Fruit fly (Drosophila melanogaster) whole organism, embryonic: Measurements from ENCODE around the gene Dredd.
A peak's percentile ranks its signal among the peaks of the same experiment; 100 is the strongest.

Experiments
- Adf1 ChIP-seq: fragments of 200-800 bp; sonication (Bioruptor generic); IDR thresholded peaks from 2 replicates; pipeline ENCODE4 v1.3.6; 2022; ENCODE audit warnings: missing biosample characterization, missing genetic modification characterization
- Atf-2 ChIP-seq: fragments of 200-800 bp; sonication (Bioruptor generic); optimal IDR thresholded peaks from 2 replicates; lab custom pipeline; 2016; ENCODE audit warnings: missing biosample characterization, missing genetic modification characterization
- CG10267 ChIP-seq: fragments of 200-800 bp; sonication (Bioruptor generic); optimal IDR thresholded peaks from 2 replicates; lab custom pipeline; 2018; ENCODE audit warnings: missing biosample characterization, mild to moderate bottlenecking, missing genetic modification characterization, moderate library complexity
- CG10462 ChIP-seq: fragments of 200-800 bp; sonication (Bioruptor generic); optimal IDR thresholded peaks from 2 replicates; lab custom pipeline; 2016; ENCODE audit warnings: missing biosample characterization, missing genetic modification characterization
- CG11093 ChIP-seq: fragments of 200-800 bp; sonication (Bioruptor generic); IDR thresholded peaks from 3 replicates; pipeline ENCODE4 v1.3.6; 2022; ENCODE audit warnings: missing biosample characterization, missing genetic modification characterization
- CG12155 ChIP-seq: fragments of 200-800 bp; sonication (Bioruptor generic); optimal IDR thresholded peaks from 3 replicates; lab custom pipeline; 2016; ENCODE audit warnings: missing biosample characterization, missing genetic modification characterization
- CG12299 ChIP-seq: fragments of 200-800 bp; sonication (Bioruptor generic); optimal IDR thresholded peaks from 2 replicates; lab custom pipeline; 2018; ENCODE audit warnings: missing biosample characterization, mild to moderate bottlenecking, missing genetic modification characterization
- CG14050 ChIP-seq: fragments of 200-800 bp; sonication (Bioruptor generic); IDR thresholded peaks from 3 replicates; pipeline ENCODE4 v1.3.6; 2022; ENCODE audit warnings: missing biosample characterization, missing genetic modification characterization
- CG14710 ChIP-seq: fragments of 200-800 bp; sonication (Bioruptor generic); optimal IDR thresholded peaks from 3 replicates; lab custom pipeline; 2019; ENCODE audit warnings: missing biosample characterization, mild to moderate bottlenecking, missing genetic modification characterization, moderate library complexity
- CG1603 ChIP-seq: fragments of 200-800 bp; sonication (Bioruptor generic); optimal IDR thresholded peaks from 2 replicates; lab custom pipeline; 2019; ENCODE audit warnings: missing biosample characterization, mild to moderate bottlenecking, missing genetic modification characterization, moderate library complexity
- CG17186 ChIP-seq: fragments of 200-800 bp; sonication (Bioruptor generic); optimal IDR thresholded peaks from 3 replicates; lab custom pipeline; 2017; ENCODE audit warnings: missing biosample characterization, missing genetic modification reagents, missing genetic modification characterization
- CG17359 ChIP-seq: fragments of 200-800 bp; sonication (Bioruptor generic); optimal IDR thresholded peaks from 3 replicates; lab custom pipeline; 2018; ENCODE audit warnings: missing biosample characterization, mild to moderate bottlenecking, missing genetic modification characterization, moderate library complexity
- CG18599 ChIP-seq: fragments of 200-800 bp; sonication (Bioruptor generic); optimal IDR thresholded peaks from 3 replicates; lab custom pipeline; 2017; ENCODE audit warnings: missing biosample characterization, missing genetic modification characterization, mild to moderate bottlenecking, moderate library complexity, missing genetic modification reagents
- CG6654 ChIP-seq: fragments of 200-800 bp; sonication (Bioruptor generic); optimal IDR thresholded peaks from 2 replicates; lab custom pipeline; 2017; ENCODE audit warnings: missing biosample characterization, mild to moderate bottlenecking, missing genetic modification characterization
- CG9437 ChIP-seq: fragments of 200-800 bp; sonication (Bioruptor generic); optimal IDR thresholded peaks from 2 replicates; lab custom pipeline; 2018; ENCODE audit warnings: missing biosample characterization, mild to moderate bottlenecking, missing genetic modification characterization
- CG9797 ChIP-seq: fragments of 200-800 bp; sonication (Bioruptor generic); optimal IDR thresholded peaks from 3 replicates; lab custom pipeline; 2018; ENCODE audit warnings: missing biosample characterization, mild to moderate bottlenecking, missing genetic modification characterization
- Dref ChIP-seq: fragments of 200-800 bp; sonication (Bioruptor generic); IDR thresholded peaks from 2 replicates; pipeline ENCODE4 v1.3.6; 2022; ENCODE audit warnings: missing biosample characterization, missing genetic modification characterization
- Ets65A ChIP-seq: fragments of 200-800 bp; sonication (Bioruptor generic); peaks from one replicate; lab custom pipeline; 2016; ENCODE audit warnings: missing biosample characterization, missing genetic modification characterization
- Ets97D ChIP-seq: fragments of 200-800 bp; sonication (Bioruptor generic); optimal IDR thresholded peaks from 3 replicates; lab custom pipeline; 2016; ENCODE audit warnings: missing biosample characterization, missing genetic modification characterization
- Fer1 ChIP-seq: fragments of 200-800 bp; sonication (Bioruptor generic); optimal IDR thresholded peaks from 2 replicates; lab custom pipeline; 2017; ENCODE audit warnings: missing biosample characterization, mild to moderate bottlenecking, missing genetic modification characterization
- Hmr ChIP-seq: fragments of 200-800 bp; sonication (Bioruptor generic); optimal IDR thresholded peaks from 3 replicates; lab custom pipeline; 2017; ENCODE audit warnings: mild to moderate bottlenecking, missing biosample characterization, missing genetic modification reagents, missing genetic modification characterization
- Meics ChIP-seq: fragments of 200-800 bp; sonication (Bioruptor generic); optimal IDR thresholded peaks from 2 replicates; lab custom pipeline; 2017; ENCODE audit warnings: missing biosample characterization, mild to moderate bottlenecking, missing genetic modification characterization
- Trl ChIP-seq, 3 experiments: fragments of >200 bp in 2 of 3; fragments of 200-800 bp in 1 of 3; sonication (Bioruptor generic) in 1 of 3; optimal IDR thresholded peaks; 2 replicates in 1 of 3; 3 replicates in 2 of 3; lab custom pipeline; 2016 to 2017; ENCODE audit warnings: missing biosample characterization in 1 of 3, missing genetic modification characterization in 1 of 3
- YL-1 ChIP-seq: fragments of 200-800 bp; sonication (Bioruptor generic); optimal IDR thresholded peaks from 3 replicates; lab custom pipeline; 2017; ENCODE audit warnings: missing biosample characterization, mild to moderate bottlenecking, missing genetic modification characterization
- ab ChIP-seq: fragments of 200-800 bp; sonication (Bioruptor generic); optimal IDR thresholded peaks from 2 replicates; lab custom pipeline; 2016; ENCODE audit warnings: missing biosample characterization, missing genetic modification characterization
- amos ChIP-seq: fragments of 200-800 bp; sonication (Bioruptor generic); IDR thresholded peaks from 2 replicates; pipeline ENCODE4 v1.3.6; 2022; ENCODE audit warnings: missing biosample characterization, missing genetic modification characterization; ENCODE audit not compliant: partially characterized antibody
- ara ChIP-seq: fragments of 200-800 bp; sonication (Bioruptor generic); IDR thresholded peaks from 2 replicates; pipeline ENCODE4 v1.3.6; 2022; ENCODE audit warnings: missing biosample characterization, missing genetic modification characterization
- bigmax ChIP-seq: fragments of 200-800 bp; sonication (Bioruptor generic); optimal IDR thresholded peaks from 2 replicates; lab custom pipeline; 2018; ENCODE audit warnings: missing biosample characterization, mild to moderate bottlenecking, missing genetic modification characterization
- br ChIP-seq: fragments of >200 bp; optimal IDR thresholded peaks from 2 replicates; lab custom pipeline; 2017
- bsh ChIP-seq, 2 experiments: fragments of 200-800 bp; sonication (Bioruptor generic); optimal IDR thresholded peaks; 2 replicates each; lab custom pipeline; 2017 to 2018; ENCODE audit warnings: mild to moderate bottlenecking in 2 of 2, missing biosample characterization in 2 of 2, missing genetic modification characterization in 2 of 2, moderate library complexity in 1 of 2
- chinmo ChIP-seq: fragments of 200-800 bp; sonication (Bioruptor generic); IDR thresholded peaks from 4 replicates; pipeline ENCODE4 v1.3.6; 2022; ENCODE audit warnings: missing biosample characterization, missing genetic modification characterization; ENCODE audit not compliant: partially characterized antibody
- chm ChIP-seq: fragments of 200-800 bp; sonication (Bioruptor generic); IDR thresholded peaks from 2 replicates; pipeline ENCODE4 v1.3.6; 2022; ENCODE audit warnings: missing biosample characterization, missing genetic modification characterization
- ci ChIP-seq: fragments of 200-800 bp; sonication (Bioruptor generic); IDR thresholded peaks from 3 replicates; pipeline ENCODE4 v1.3.6; 2022; ENCODE audit warnings: missing biosample characterization, missing genetic modification characterization
- disco-r ChIP-seq: fragments of 200-800 bp; sonication (Bioruptor generic); optimal IDR thresholded peaks from 2 replicates; lab custom pipeline; 2016; ENCODE audit warnings: missing biosample characterization, missing genetic modification characterization
- en ChIP-seq: fragments of 200-800 bp; sonication (Bioruptor generic); optimal IDR thresholded peaks from 2 replicates; lab custom pipeline; 2016; ENCODE audit warnings: missing biosample characterization, missing genetic modification characterization
- eve ChIP-seq, 2 experiments: fragments of >200 bp; optimal IDR thresholded peaks; 2 replicates each; lab custom pipeline; 2017; ENCODE audit warnings: missing biosample characterization in 2 of 2, missing genetic modification characterization in 2 of 2
- gsb ChIP-seq: fragments of 200-800 bp; sonication (Bioruptor generic); IDR thresholded peaks from 2 replicates; pipeline ENCODE4 v1.3.6; 2022; ENCODE audit warnings: missing biosample characterization, missing genetic modification characterization
- h ChIP-seq: fragments of >200 bp; optimal IDR thresholded peaks from 2 replicates; lab custom pipeline; 2017
- her ChIP-seq: fragments of 200-800 bp; sonication (Bioruptor generic); optimal IDR thresholded peaks from 2 replicates; lab custom pipeline; 2016; ENCODE audit warnings: missing biosample characterization, missing genetic modification characterization
- lbe ChIP-seq: fragments of 200-800 bp; sonication (Bioruptor generic); optimal IDR thresholded peaks from 2 replicates; lab custom pipeline; 2016; ENCODE audit warnings: missing biosample characterization, mild to moderate bottlenecking, missing genetic modification characterization
- nerfin-1 ChIP-seq: fragments of 200-800 bp; sonication (Bioruptor generic); optimal IDR thresholded peaks from 3 replicates; lab custom pipeline; 2019; ENCODE audit warnings: missing biosample characterization, mild to moderate bottlenecking, missing genetic modification characterization, moderate library complexity
- schlank ChIP-seq: fragments of 200-800 bp; sonication (Bioruptor generic); optimal IDR thresholded peaks from 2 replicates; lab custom pipeline; 2018; ENCODE audit warnings: missing biosample characterization, mild to moderate bottlenecking, missing genetic modification characterization
- sens ChIP-seq: fragments of 200-800 bp; sonication (Bioruptor generic); peaks from one replicate; lab custom pipeline; 2016; ENCODE audit warnings: missing biosample characterization, missing genetic modification characterization
- sna ChIP-seq: fragments of 200-800 bp; sonication (Bioruptor generic); IDR thresholded peaks from 2 replicates; pipeline ENCODE4 v1.3.6; 2022; ENCODE audit warnings: missing biosample characterization, missing genetic modification characterization; ENCODE audit not compliant: partially characterized antibody
- sqz ChIP-seq: fragments of 200-800 bp; sonication (Bioruptor generic); optimal IDR thresholded peaks from 3 replicates; lab custom pipeline; 2018; ENCODE audit warnings: missing biosample characterization, mild to moderate bottlenecking, missing genetic modification characterization
- stc ChIP-seq: fragments of 200-800 bp; sonication (Bioruptor generic); IDR thresholded peaks from 2 replicates; pipeline ENCODE4 v1.3.6; 2022; ENCODE audit warnings: missing biosample characterization, missing genetic modification characterization
- trh ChIP-seq: fragments of 200-800 bp; sonication (Bioruptor generic); optimal IDR thresholded peaks from 2 replicates; lab custom pipeline; 2016; ENCODE audit warnings: missing biosample characterization, missing genetic modification characterization
- twi ChIP-seq: fragments of 200-800 bp; optimal IDR thresholded peaks from 2 replicates; lab custom pipeline; 2019; ENCODE audit warnings: missing biosample characterization, mild to moderate bottlenecking, missing genetic modification characterization, moderate library complexity
- vnd ChIP-seq: fragments of 200-800 bp; sonication (Bioruptor generic); IDR thresholded peaks from 3 replicates; pipeline ENCODE4 v1.3.6; 2022; ENCODE audit warnings: missing biosample characterization, missing genetic modification characterization; ENCODE audit not compliant: partially characterized antibody
- zen ChIP-seq: fragments of 200-800 bp; sonication (Bioruptor generic); optimal IDR thresholded peaks from 3 replicates; lab custom pipeline; 2018; ENCODE audit warnings: missing biosample characterization, mild to moderate bottlenecking, missing genetic modification characterization, moderate library complexity

Gene Dredd

DNA sequence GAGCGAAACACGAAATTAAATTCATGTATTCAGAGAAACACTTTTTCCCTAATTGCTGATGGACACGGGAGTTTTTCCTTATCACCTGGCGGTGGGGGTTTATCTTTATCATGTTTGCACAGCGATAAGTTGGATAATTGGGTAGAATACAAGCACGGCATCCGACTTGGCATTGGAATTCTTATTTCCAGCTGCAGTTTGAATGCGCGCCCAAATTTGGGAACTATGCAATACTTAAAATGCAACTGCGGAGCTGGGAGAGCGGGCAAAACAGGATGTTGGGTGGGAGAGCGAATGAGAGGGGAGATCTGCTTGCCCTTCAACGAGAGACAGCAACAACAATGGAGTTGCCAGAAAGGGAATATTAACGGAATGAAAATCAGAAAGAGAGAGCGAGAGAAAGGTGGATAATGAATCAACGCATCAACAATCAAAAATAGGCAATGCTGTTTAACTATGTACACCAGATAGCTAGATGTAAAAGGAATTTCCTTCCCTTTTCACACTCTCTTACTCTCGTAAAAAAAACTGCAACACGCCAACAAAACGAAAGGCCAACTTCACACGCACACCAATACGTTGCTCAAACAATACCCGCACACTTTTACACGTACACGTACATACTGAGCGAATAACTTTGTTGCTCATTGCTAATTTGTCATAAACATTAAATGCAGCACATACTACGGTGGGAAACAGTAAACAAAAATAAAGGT, 18.4 kb downstream of the Dredd start:
- TF ChIP-seq gsb (GFP tag; lab: Robert Waterston, UW) (0 out of 2 replicates have a peak, but pooled peaks have one; percentile 10), Dref (GFP tag; lab: Robert Waterston, UW) (no peak), trh (GFP tag; lab: Kevin White, UChicago) (no peak), Meics (GFP tag; lab: Kevin White, UChicago) (no peak), Atf-2 (GFP tag; lab: Kevin White, UChicago) (no peak), ci (GFP tag; lab: Robert Waterston, UW) (0 out of 3 replicates have a peak, but pooled peaks have one; percentile 14), Hmr (GFP tag; lab: Kevin White, UChicago) (no peak), twi (tag; lab: Kevin White, UChicago) (no peak), br (lab: Kevin White, UChicago) (no peak), chinmo (GFP tag; lab: Robert Waterston, UW) (no peak), CG17186 (GFP tag; lab: Kevin White, UChicago) (no peak), CG1603 (tag; lab: Kevin White, UChicago) (peak; percentile 33), Ets65A (GFP tag; lab: Kevin White, UChicago) (peak; percentile 68), eve (GFP tag; optimal IDR thresholded peaks at IDR 0.05; lab: Kevin White, UChicago) (no peak), CG12299 (tag; lab: Kevin White, UChicago) (no peak), CG11093 (GFP tag; lab: Robert Waterston, UW) (no peak), CG17359 (no peak), CG14710 (tag; lab: Kevin White, UChicago) (no peak), zen (tag; lab: Kevin White, UChicago) (no peak), Trl (optimal IDR thresholded peaks at IDR 0.05; lab: Kevin White, UChicago) (peak; percentile 7 to 53), Trl (GFP tag; optimal IDR thresholded peaks at IDR 0.05; lab: Kevin White, UChicago) (no peak), her (GFP tag; lab: Kevin White, UChicago) (no peak), CG9437 (GFP tag; lab: Kevin White, UChicago) (no peak), Ets97D (peak; percentile 10), amos (GFP tag; lab: Robert Waterston, UW) (no peak), stc (GFP tag; lab: Robert Waterston, UW) (no peak), sqz (GFP tag; lab: Kevin White, UChicago) (no peak), nerfin-1 (no peak), h (no peak), schlank (tag; lab: Kevin White, UChicago) (no peak), CG18599 (GFP tag; lab: Kevin White, UChicago) (no peak), sna (GFP tag; lab: Robert Waterston, UW) (no peak), CG9797 (no peak), sens (GFP tag; lab: Kevin White, UChicago) (peak; percentile 88), Fer1 (no peak), en (no peak), CG6654 (GFP tag; lab: Kevin White, UChicago) (no peak), bsh (GFP tag; optimal IDR thresholded peaks at IDR 0.05; lab: Kevin White, UChicago) (no peak), ab (no peak), CG10267 (tag; lab: Kevin White, UChicago) (peak; percentile 82), bigmax (GFP tag; lab: Kevin White, UChicago) (no peak), YL-1 (GFP tag; lab: Kevin White, UChicago) (peak; percentile 56), lbe (GFP tag; lab: Kevin White, UChicago) (no peak), chm (GFP tag; lab: Robert Waterston, UW) (no peak), vnd (GFP tag; lab: Robert Waterston, UW) (no peak), CG12155 (peak; percentile 9), CG14050 (no peak), disco-r (GFP tag; lab: Kevin White, UChicago) (no peak), CG10462 (GFP tag; lab: Kevin White, UChicago) (no peak), Adf1 (GFP tag; lab: Robert Waterston, UW) (no peak), ara (GFP tag; lab: Robert Waterston, UW) (no peak)
